Worm (Caenorhabditis elegans): ENCODE data around the gene C02F12.5.

DNA sequence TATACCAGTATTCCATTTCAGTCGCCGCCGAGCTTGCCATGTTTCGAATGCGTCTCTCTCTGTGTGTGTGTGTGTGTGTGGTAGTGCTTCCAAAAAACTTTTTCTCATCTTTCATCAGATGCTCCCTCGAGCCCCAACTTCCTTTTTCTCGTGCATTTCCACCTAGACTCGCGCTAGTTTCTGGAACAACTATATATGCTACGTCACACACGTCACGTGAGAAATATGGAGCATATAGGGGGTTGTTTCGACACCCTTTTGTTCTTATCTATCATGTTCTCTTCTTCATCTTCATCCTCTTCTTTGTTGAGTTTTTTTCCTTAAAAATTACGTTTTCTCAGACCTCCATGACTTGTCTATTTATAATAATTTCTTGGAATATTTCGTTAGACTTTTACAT, 33.4 kb upstream of the C02F12.5 start:
- TF ChIP-seq ama-1 (optimal IDR thresholded peaks at IDR 0.05) = no peak
- no peak for TF ChIP-seq tbx-11 (GFP tag; IDR thresholded peaks at IDR 0.05)
- no peak for TF ChIP-seq B0310.2 (tag; optimal IDR thresholded peaks at IDR 0.05)
- TF ChIP-seq flt-1 (GFP tag; IDR thresholded peaks at IDR 0.05) = no peak
- TF ChIP-seq tra-4 (tag; optimal IDR thresholded peaks at IDR 0.05) = no peak
- no peak for TF ChIP-seq ets-7 (tag; optimal IDR thresholded peaks at IDR 0.05)
- no peak for TF ChIP-seq ceh-13 (GFP tag; optimal IDR thresholded peaks at IDR 0.05)
- no peak for TF ChIP-seq tbx-37 (GFP tag; conservative IDR thresholded peaks at IDR 0.05)
- no peak for TF ChIP-seq ceh-36 (tag; optimal IDR thresholded peaks at IDR 0.05)
- TF ChIP-seq pes-1 (GFP tag; IDR thresholded peaks at IDR 0.05) = no peak
- no peak for TF ChIP-seq hmg-4 (GFP tag; optimal IDR thresholded peaks at IDR 0.05)

Data from whole organism, early embryonic.